Comparison of ENCODE assay signal across 1 worm cellular context in the genomic region with DNA sequence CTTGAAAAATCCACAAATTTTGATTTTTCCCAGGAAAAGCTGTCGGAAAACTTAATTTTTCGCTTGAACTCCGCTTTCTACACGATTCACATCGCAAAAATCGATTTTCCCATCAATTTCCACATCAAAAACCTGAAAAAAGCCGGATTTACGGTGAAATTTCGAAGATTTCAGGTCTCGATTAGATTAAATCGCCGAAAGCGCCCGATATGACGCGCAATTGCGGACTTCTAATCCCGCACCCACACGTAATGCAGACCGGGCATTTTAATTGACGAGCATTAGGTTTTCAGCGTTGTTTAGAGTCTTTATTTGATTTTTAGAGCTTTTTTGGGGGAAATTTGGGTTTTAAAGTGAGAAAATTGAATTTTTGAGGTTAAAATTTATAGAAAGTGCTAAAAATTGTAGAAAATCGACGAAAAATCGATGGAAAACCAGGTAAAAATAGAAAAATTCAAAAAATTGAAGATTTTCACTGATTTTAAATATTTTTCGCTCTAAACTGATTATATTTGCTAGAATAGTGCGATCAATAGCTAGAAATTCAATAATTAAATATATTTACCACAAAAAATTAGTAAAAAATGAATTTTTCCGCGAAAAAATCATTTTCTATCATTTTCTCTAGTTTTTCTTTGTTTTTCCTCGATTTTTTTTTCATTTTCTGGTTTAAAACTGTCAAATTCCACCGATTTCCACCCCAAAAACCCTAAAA.
TF ChIP-seq lines count a peak whose summit lies in the region.

A gene (plus strand): TSS at position 665 of the 715 bp plus-strand sequence.

TF ChIP-seq in whole organism, L2 larva, 48 proteins besides CTCF, POLR2A, EP300 and RAD21 (continued from another document):
- TF ChIP-seq gmeb-1 (tag; optimal IDR thresholded peaks at IDR 0.05; lab: Kevin White, UChicago) (peak; percentile 16), C34F6.9 (tag; optimal IDR thresholded peaks at IDR 0.05; lab: Kevin White, UChicago) (peak; percentile 25), ceh-82 (tag; optimal IDR thresholded peaks at IDR 0.05; lab: Kevin White, UChicago) (no peak), lin-39 (tag; optimal IDR thresholded peaks at IDR 0.05; lab: Kevin White, UChicago) (no peak), dmd-4 (tag; optimal IDR thresholded peaks at IDR 0.05; lab: Kevin White, UChicago) (no peak), ZK546.5 (tag; optimal IDR thresholded peaks at IDR 0.05; lab: Kevin White, UChicago) (no peak), Y55F3AM.14 (GFP tag; optimal IDR thresholded peaks at IDR 0.05; lab: Kevin White, UChicago) (no peak), skn-1 (tag; optimal IDR thresholded peaks at IDR 0.05; lab: Kevin White, UChicago) (no peak), ama-1 (optimal IDR thresholded peaks at IDR 0.05; lab: Kevin White, UChicago) (peak; percentile 3), nhr-12 (tag; optimal IDR thresholded peaks at IDR 0.05; lab: Kevin White, UChicago) (no peak), nhr-129 (tag; optimal IDR thresholded peaks at IDR 0.05; lab: Kevin White, UChicago) (no peak), mab-5 (tag; optimal IDR thresholded peaks at IDR 0.05; lab: Kevin White, UChicago) (no peak), blmp-1 (tag; optimal IDR thresholded peaks at IDR 0.05; lab: Kevin White, UChicago; ENCODE audit: insufficient read depth) (no peak), sem-4 (tag; optimal IDR thresholded peaks at IDR 0.05; lab: Kevin White, UChicago) (no peak)
